Fruit fly (Drosophila melanogaster): ENCODE measurements around the gene CG31789.

- TF ChIP-seq seq (GFP tag; IDR thresholded peaks at IDR 0.05) (no peak), pan (optimal IDR thresholded peaks at IDR 0.05) (no peak), pan (GFP tag; optimal IDR thresholded peaks at IDR 0.05 in 1 of 2, IDR thresholded peaks at IDR 0.05 in 1 of 2) (no peak), CG13775 (GFP tag; optimal IDR thresholded peaks at IDR 0.05) (no peak), CG6813 (GFP tag; optimal IDR thresholded peaks at IDR 0.05) (no peak), CG8281 (tag; optimal IDR thresholded peaks at IDR 0.05) (no peak), usp (GFP tag; optimal IDR thresholded peaks at IDR 0.05) (no peak), CG1792 (GFP tag; optimal IDR thresholded peaks at IDR 0.05) (no peak), CG14014 (GFP tag; IDR thresholded peaks at IDR 0.05) (no peak), CG1647 (GFP tag; optimal IDR thresholded peaks at IDR 0.05) (no peak)
Measured at dm6 chr2L:18629144-18629543, 23.4 kb downstream of the CG31789 start.
